Worm (Caenorhabditis elegans) whole organism, L4 larva: ENCODE data around the gene srbc-58.

Experiments
- D1046.2 ChIP-seq: fragments of 200-800 bp; sonication (Bioruptor generic); IDR thresholded peaks from 2 replicates; pipeline ENCODE4 v1.3.6; 2022; ENCODE audit warnings: missing genetic modification characterization, missing compliant biosample characterization
- F37D6.2 ChIP-seq: sonication (generic microtip); optimal IDR thresholded peaks from 2 replicates; lab custom pipeline; 2016; ENCODE audit warnings: mild to moderate bottlenecking, missing genetic modification characterization, missing compliant biosample characterization
- R02D3.7 ChIP-seq: fragments of 150-350 bp; sonication (generic microtip); optimal IDR thresholded peaks from 3 replicates; lab custom pipeline; 2014; ENCODE audit warnings: missing biosample characterization, missing genetic modification characterization
- Y48G9A.11 ChIP-seq: fragments of 200-800 bp; sonication (Bioruptor generic); IDR thresholded peaks from 2 replicates; pipeline ENCODE4 v1.3.6; 2022; ENCODE audit warnings: missing genetic modification reagents, missing genetic modification characterization, missing compliant biosample characterization
- Y5F2A.4 ChIP-seq: fragments of 200-800 bp; sonication (Bioruptor generic); optimal IDR thresholded peaks from 2 replicates; lab custom pipeline; 2018; ENCODE audit warnings: mild to moderate bottlenecking, missing genetic modification characterization, missing compliant biosample characterization
- Y75B8A.6 ChIP-seq: fragments of 200-800 bp; sonication (Bioruptor generic); IDR thresholded peaks from 2 replicates; pipeline ENCODE4 v1.3.6; 2022; ENCODE audit warnings: missing genetic modification reagents, missing genetic modification characterization, missing compliant biosample characterization
- ZK546.5 ChIP-seq, 2 experiments: sonication (generic microtip); optimal IDR thresholded peaks; 2 replicates each; lab custom pipeline; 2017; ENCODE audit warnings: missing biosample characterization in 2 of 2, missing genetic modification characterization in 2 of 2
- aha-1 ChIP-seq: fragments of 150-350 bp; peaks from one replicate; lab custom pipeline; 2014; ENCODE audit warnings: missing biosample characterization, missing genetic modification characterization
- ama-1 ChIP-seq: fragments of 150-350 bp; optimal IDR thresholded peaks from 2 replicates; lab custom pipeline; 2014; ENCODE audit warnings: inconsistent platforms, mixed read lengths
- arid-1 ChIP-seq: fragments of 200-800 bp; sonication (Bioruptor generic); conservative IDR thresholded peaks from 2 replicates; pipeline ENCODE4 v1.3.6; 2022; ENCODE audit warnings: missing genetic modification reagents, missing genetic modification characterization, missing compliant biosample characterization
- ceh-20 ChIP-seq: fragments of 200-800 bp; sonication (Bioruptor generic); IDR thresholded peaks from 2 replicates; pipeline ENCODE4 v1.3.6; 2022; ENCODE audit warnings: missing genetic modification reagents, missing genetic modification characterization, missing compliant biosample characterization
- ceh-28 ChIP-seq: fragments of 150-350 bp; optimal IDR thresholded peaks from 2 replicates; lab custom pipeline; 2014; ENCODE audit warnings: missing biosample characterization, missing genetic modification reagents, missing genetic modification characterization
- ceh-44 ChIP-seq: fragments of 200-800 bp; sonication (Bioruptor generic); IDR thresholded peaks from 2 replicates; pipeline ENCODE4 v1.3.6; 2022; ENCODE audit warnings: missing genetic modification reagents, missing genetic modification characterization, missing compliant biosample characterization
- ctbp-1 ChIP-seq: fragments of 200-800 bp; sonication (Bioruptor generic); IDR thresholded peaks from 2 replicates; pipeline ENCODE4 v1.3.6; 2022; ENCODE audit warnings: missing genetic modification reagents, missing genetic modification characterization, missing compliant biosample characterization
- daf-19 ChIP-seq: fragments of 200-800 bp; sonication (Bioruptor generic); conservative IDR thresholded peaks from 2 replicates; pipeline ENCODE4 v1.3.6; 2022; ENCODE audit warnings: missing genetic modification characterization, missing compliant biosample characterization
- daf-8 ChIP-seq: fragments of 200-800 bp; sonication (Bioruptor generic); IDR thresholded peaks from 2 replicates; pipeline ENCODE4 v1.3.6; 2022; ENCODE audit warnings: missing genetic modification characterization, missing compliant biosample characterization
- dmd-8 ChIP-seq: fragments of 200-800 bp; sonication (Bioruptor generic); IDR thresholded peaks from 2 replicates; pipeline ENCODE4 v1.3.6; 2022; ENCODE audit warnings: missing genetic modification characterization, missing compliant biosample characterization
- dpl-1 ChIP-seq: fragments of 150-350 bp; optimal IDR thresholded peaks from 2 replicates; lab custom pipeline; 2014; ENCODE audit warnings: missing biosample characterization, missing genetic modification reagents, missing genetic modification characterization
- duxl-1 ChIP-seq: sonication (generic microtip); optimal IDR thresholded peaks from 2 replicates; lab custom pipeline; 2016; ENCODE audit warnings: mild to moderate bottlenecking, missing genetic modification characterization, moderate library complexity, missing compliant biosample characterization; ENCODE audit not compliant: poor library complexity
- fkh-10 ChIP-seq: fragments of 150-350 bp; optimal IDR thresholded peaks from 2 replicates; lab custom pipeline; 2014; ENCODE audit warnings: missing biosample characterization, missing genetic modification reagents, missing genetic modification characterization
- fos-1 ChIP-seq: fragments of 150-350 bp; optimal IDR thresholded peaks from 2 replicates; lab custom pipeline; 2014; ENCODE audit warnings: missing biosample characterization, missing genetic modification characterization
- gei-8 ChIP-seq: fragments of 200-800 bp; sonication (Bioruptor generic); optimal IDR thresholded peaks from 2 replicates; lab custom pipeline; 2018; ENCODE audit warnings: mild to moderate bottlenecking, missing genetic modification characterization, missing compliant biosample characterization
- hif-1 ChIP-seq, 2 experiments: sonication (generic microtip); optimal IDR thresholded peaks; 2 replicates each; lab custom pipeline; 2016 to 2017; ENCODE audit warnings: missing compliant biosample characterization in 2 of 2, missing genetic modification characterization in 2 of 2, missing genetic modification reagents in 2 of 2, missing genotype in 2 of 2, mild to moderate bottlenecking in 1 of 2
- hmg-1.1 ChIP-seq: fragments of 200-800 bp; sonication (Bioruptor generic); IDR thresholded peaks from 2 replicates; pipeline ENCODE4 v1.3.6; 2022; ENCODE audit warnings: missing genetic modification reagents, missing genetic modification characterization, missing compliant biosample characterization
- jun-1 ChIP-seq: fragments of 150-350 bp; optimal IDR thresholded peaks from 2 replicates; lab custom pipeline; 2014; ENCODE audit warnings: missing biosample characterization, missing genetic modification reagents, missing genetic modification characterization
- lin-1 ChIP-seq: fragments of 200-800 bp; sonication (Bioruptor generic); IDR thresholded peaks from 2 replicates; pipeline ENCODE4 v1.3.6; 2022; ENCODE audit warnings: missing genetic modification reagents, missing genetic modification characterization, missing compliant biosample characterization
- lin-13 ChIP-seq: fragments of 150-350 bp; optimal IDR thresholded peaks from 2 replicates; lab custom pipeline; 2014; ENCODE audit warnings: missing biosample characterization, missing genetic modification reagents, missing genetic modification characterization
- lin-39 ChIP-seq: fragments of 150-350 bp; optimal IDR thresholded peaks from 2 replicates; lab custom pipeline; 2014; ENCODE audit warnings: missing biosample characterization, missing genetic modification reagents, missing genetic modification characterization
- mdl-1 ChIP-seq, 2 experiments: fragments of 150-350 bp in 1 of 2; sonication (generic microtip) in 1 of 2; optimal IDR thresholded peaks; 2 replicates each; lab custom pipeline; 2014 to 2017; ENCODE audit warnings: missing biosample characterization in 2 of 2, missing genetic modification characterization in 2 of 2
- mdt-29 ChIP-seq: fragments of 200-800 bp; sonication (Bioruptor generic); IDR thresholded peaks from 2 replicates; pipeline ENCODE4 v1.3.6; 2022; ENCODE audit warnings: missing genetic modification reagents, missing genetic modification characterization, missing compliant biosample characterization
- mep-1 ChIP-seq: fragments of 150-350 bp; sonication (generic microtip); optimal IDR thresholded peaks from 3 replicates; lab custom pipeline; 2014; ENCODE audit warnings: missing biosample characterization, missing genetic modification characterization
- mxl-2 ChIP-seq: fragments of 200-800 bp; sonication (Bioruptor generic); conservative IDR thresholded peaks from 2 replicates; pipeline ENCODE4 v1.3.6; 2022; ENCODE audit warnings: missing genetic modification reagents, missing genetic modification characterization, missing compliant biosample characterization
- mxl-3 ChIP-seq: fragments of 200-800 bp; sonication (Bioruptor generic); optimal IDR thresholded peaks from 2 replicates; lab custom pipeline; 2018; ENCODE audit warnings: mild to moderate bottlenecking, missing genetic modification characterization, missing compliant biosample characterization
- nhr-10 ChIP-seq: fragments of 150-350 bp; optimal IDR thresholded peaks from 2 replicates; lab custom pipeline; 2014; ENCODE audit warnings: missing biosample characterization, missing genetic modification characterization
- nhr-11 ChIP-seq: fragments of 150-350 bp; optimal IDR thresholded peaks from 2 replicates; lab custom pipeline; 2014; ENCODE audit warnings: missing biosample characterization, missing genetic modification characterization
- nhr-25 ChIP-seq: sonication (generic microtip); optimal IDR thresholded peaks from 2 replicates; lab custom pipeline; 2017; ENCODE audit warnings: missing genetic modification characterization, mild to moderate bottlenecking, missing compliant biosample characterization, antibody characterized with exemption, moderate library complexity, borderline replicate concordance; ENCODE audit not compliant: insufficient read depth
- nhr-6 ChIP-seq: fragments of 150-350 bp; optimal IDR thresholded peaks from 2 replicates; lab custom pipeline; 2014; ENCODE audit warnings: missing biosample characterization, missing genetic modification characterization
- pqm-1 ChIP-seq: sonication (generic microtip); optimal IDR thresholded peaks from 2 replicates; lab custom pipeline; 2017; ENCODE audit warnings: missing biosample characterization, missing genetic modification characterization
- skn-1 ChIP-seq: fragments of 150-350 bp; optimal IDR thresholded peaks from 2 replicates; lab custom pipeline; 2014; ENCODE audit warnings: missing biosample characterization, missing genetic modification characterization
- snpc-1.2 ChIP-seq: fragments of 200-800 bp; sonication (Bioruptor generic); IDR thresholded peaks from 2 replicates; pipeline ENCODE4 v1.3.6; 2022; ENCODE audit warnings: missing genetic modification reagents, missing genetic modification characterization, missing compliant biosample characterization
- spr-3 ChIP-seq: fragments of 200-800 bp; sonication (Bioruptor generic); optimal IDR thresholded peaks from 2 replicates; lab custom pipeline; 2018; ENCODE audit warnings: mild to moderate bottlenecking, missing genetic modification characterization, missing compliant biosample characterization
- tra-1 ChIP-seq: fragments of 200-800 bp; sonication (Bioruptor generic); IDR thresholded peaks from 2 replicates; pipeline ENCODE4 v1.3.6; 2022; ENCODE audit warnings: missing genetic modification reagents, missing genetic modification characterization, missing compliant biosample characterization
- vab-7 ChIP-seq: fragments of 200-800 bp; sonication (Bioruptor generic); IDR thresholded peaks from 2 replicates; pipeline ENCODE4 v1.3.6; 2022; ENCODE audit warnings: missing genetic modification reagents, missing genetic modification characterization, missing compliant biosample characterization
- zag-1 ChIP-seq: fragments of 150-350 bp; optimal IDR thresholded peaks from 2 replicates; lab custom pipeline; 2014; ENCODE audit warnings: missing biosample characterization, missing genetic modification characterization
- ztf-7 ChIP-seq: fragments of 150-350 bp; optimal IDR thresholded peaks from 2 replicates; lab custom pipeline; 2014; ENCODE audit warnings: missing biosample characterization, missing genetic modification characterization

srbc-58 gene

ce11 chrV:731330-731729, 43.5 kb upstream of the srbc-58 start (continued):
- TF ChIP-seq skn-1 (tag; lab: Kevin White, UChicago) = no peak
- no peak for TF ChIP-seq D1046.2 (GFP tag; lab: Robert Waterston, UW)

- no peak for TF ChIP-seq arid-1 (GFP tag; lab: Robert Waterston, UW)
- TF ChIP-seq ZK546.5 (tag; optimal IDR thresholded peaks at IDR 0.05; lab: Kevin White, UChicago) = no peak
- no peak for TF ChIP-seq dmd-8
- no peak for TF ChIP-seq mxl-3 (GFP tag; lab: Kevin White, UChicago)
- TF ChIP-seq fkh-10 (GFP tag; lab: Kevin White, UChicago) = no peak
Observed at ce11 chrV:736171-736570, 38.6 kb upstream of the srbc-58 start, which contains the start of gene srj-25. srj-25 (minus strand) TSS chrV:736271.

- TF ChIP-seq F37D6.2 (tag; lab: Kevin White, UChicago) (no peak), Y75B8A.6 (GFP tag; lab: Robert Waterston, UW) (no peak), lin-1 (no peak), hif-1 (tag; optimal IDR thresholded peaks at IDR 0.05; lab: Kevin White, UChicago) (no peak), mep-1 (no peak), ztf-7 (no peak), duxl-1 (no peak), dpl-1 (GFP tag; lab: Kevin White, UChicago) (no peak), fos-1 (tag; lab: Kevin White, UChicago) (no peak), ama-1 (no peak), vab-7 (GFP tag; lab: Robert Waterston, UW) (no peak), Y5F2A.4 (no peak), pqm-1 (tag; lab: Kevin White, UChicago) (no peak), spr-3 (GFP tag; lab: Kevin White, UChicago) (no peak), aha-1 (no peak), hmg-1.1 (GFP tag; lab: Robert Waterston, UW) (no peak), lin-13 (GFP tag; lab: Kevin White, UChicago) (no peak), gei-8 (GFP tag; lab: Kevin White, UChicago) (no peak), Y48G9A.11 (no peak), ctbp-1 (GFP tag; lab: Robert Waterston, UW) (no peak)
Observed at ce11 chrV:738770-739169, 36.0 kb upstream of the srbc-58 start, which contains the start of gene srj-24. srj-24 (minus strand) TSS chrV:738870.

ce11 chrV:741820-742219, 33.0 kb upstream of the srbc-58 start, which contains the start of gene C05E4.7:
C05E4.7 (plus strand) TSS chrV:742120.
- no peak for TF ChIP-seq ceh-28 (tag; lab: Kevin White, UChicago)
- TF ChIP-seq daf-19 (GFP tag; lab: Robert Waterston, UW) = no peak
- TF ChIP-seq nhr-6 = no peak
- TF ChIP-seq mdt-29 (GFP tag; lab: Robert Waterston, UW) = no peak
- no peak for TF ChIP-seq nhr-25 (tag; lab: Kevin White, UChicago)
- TF ChIP-seq lin-39 = no peak
- no peak for TF ChIP-seq nhr-10 (tag; lab: Kevin White, UChicago)
- no peak for TF ChIP-seq mxl-2
- TF ChIP-seq snpc-1.2 (GFP tag; lab: Robert Waterston, UW) = no peak
- no peak for TF ChIP-seq tra-1 (GFP tag; lab: Robert Waterston, UW)
- TF ChIP-seq fkh-10 (GFP tag; lab: Kevin White, UChicago) = no peak
- no peak for TF ChIP-seq ceh-44 (GFP tag; lab: Robert Waterston, UW)
- TF ChIP-seq jun-1 = no peak
- no peak for TF ChIP-seq nhr-11 (tag; lab: Kevin White, UChicago)
- TF ChIP-seq zag-1 (tag; lab: Kevin White, UChicago) = no peak
- no peak for TF ChIP-seq aha-1
- TF ChIP-seq mdl-1 (tag; optimal IDR thresholded peaks at IDR 0.05; lab: Kevin White, UChicago) = no peak
- TF ChIP-seq R02D3.7 (tag; lab: Kevin White, UChicago) = no peak
- no peak for TF ChIP-seq ceh-20 (GFP tag; lab: Robert Waterston, UW)
- no peak for TF ChIP-seq daf-8
- TF ChIP-seq, all 104 proteins: peak for 0
